Fruit fly (Drosophila melanogaster) S2 (cell line): ENCODE measurements around the gene CG13405.

Experiments
- CG8478 ChIP-seq: fragments of >200 bp; optimal IDR thresholded peaks from 2 replicates; lab custom pipeline; 2018
- CTCF ChIP-seq, 2 experiments: fragments of >200 bp; optimal IDR thresholded peaks; 2 replicates each; lab custom pipeline; 2018

CG13405 gene

dm6 chr3L:85204-85811, 10.2 kb upstream of the CG13405 start:
- TF ChIP-seq CTCF (optimal IDR thresholded peaks at IDR 0.05; lab: Kevin White, UChicago), result no peak
- TF ChIP-seq CG8478 (lab: Kevin White, UChicago), result no peak

- TF ChIP-seq CG8478 (lab: Kevin White, UChicago) (no peak), CTCF (optimal IDR thresholded peaks at IDR 0.05; lab: Kevin White, UChicago) (no peak)
Observed at dm6 chr3L:82929-83328, 7.8 kb upstream of the CG13405 start.

- no peak for TF ChIP-seq CTCF (optimal IDR thresholded peaks at IDR 0.05; lab: Kevin White, UChicago)
- no peak for TF ChIP-seq CG8478 (lab: Kevin White, UChicago)
Observed at dm6 chr3L:73352-74147, 1.6 kb downstream of the CG13405 start.

dm6 chr3L:71247-71646, 3.9 kb downstream of the CG13405 start:
- no peak for TF ChIP-seq CTCF (optimal IDR thresholded peaks at IDR 0.05; lab: Kevin White, UChicago)
- TF ChIP-seq CG8478 (lab: Kevin White, UChicago), result no peak

- TF ChIP-seq CG8478 (lab: Kevin White, UChicago), result no peak
- no peak for TF ChIP-seq CTCF (optimal IDR thresholded peaks at IDR 0.05; lab: Kevin White, UChicago)
Observed at dm6 chr3L:69310-69709, 5.8 kb downstream of the CG13405 start.

- TF ChIP-seq CG8478 (lab: Kevin White, UChicago) (no peak), CTCF (optimal IDR thresholded peaks at IDR 0.05; lab: Kevin White, UChicago) (no peak)
Observed at dm6 chr3L:66063-66462, 9.1 kb downstream of the CG13405 start, which contains the start of gene Lsp1gamma. TSS of gene Lsp1gamma (plus strand) at chr3L:66430.

dm6 chr3L:60491-60890, 14.6 kb downstream of the CG13405 start:
- TF ChIP-seq CG8478 (lab: Kevin White, UChicago) (no peak), CTCF (optimal IDR thresholded peaks at IDR 0.05; lab: Kevin White, UChicago) (no peak)

- no peak for TF ChIP-seq CG8478 (lab: Kevin White, UChicago)
- no peak for TF ChIP-seq CTCF (optimal IDR thresholded peaks at IDR 0.05; lab: Kevin White, UChicago)
Observed at dm6 chr3L:60050-60449, 15.1 kb downstream of the CG13405 start.

- no peak for TF ChIP-seq CTCF (optimal IDR thresholded peaks at IDR 0.05; lab: Kevin White, UChicago)
- no peak for TF ChIP-seq CG8478 (lab: Kevin White, UChicago)
Observed at dm6 chr3L:57638-58037, 17.5 kb downstream of the CG13405 start.

- TF ChIP-seq CTCF (optimal IDR thresholded peaks at IDR 0.05; lab: Kevin White, UChicago) (no peak), CG8478 (lab: Kevin White, UChicago) (no peak)
Observed at dm6 chr3L:56532-56931, 18.6 kb downstream of the CG13405 start.

- no peak for TF ChIP-seq CTCF (optimal IDR thresholded peaks at IDR 0.05; lab: Kevin White, UChicago)
- TF ChIP-seq CG8478 (lab: Kevin White, UChicago), result no peak
Observed at dm6 chr3L:54651-55050, 20.5 kb downstream of the CG13405 start, which contains the start of gene CG43149. TSS of gene CG43149 (minus strand) at chr3L:54751.

- no peak for TF ChIP-seq CG8478 (lab: Kevin White, UChicago)
- no peak for TF ChIP-seq CTCF (optimal IDR thresholded peaks at IDR 0.05; lab: Kevin White, UChicago)
Observed at dm6 chr3L:50834-51233, 24.3 kb downstream of the CG13405 start.

- TF ChIP-seq CG8478 (lab: Kevin White, UChicago) (no peak), CTCF (optimal IDR thresholded peaks at IDR 0.05; lab: Kevin White, UChicago) (no peak)
Observed at dm6 chr3L:49732-50131, 25.4 kb downstream of the CG13405 start.

- TF ChIP-seq CTCF (optimal IDR thresholded peaks at IDR 0.05; lab: Kevin White, UChicago) (no peak), CG8478 (lab: Kevin White, UChicago) (no peak)
Observed at dm6 chr3L:47635-48177, 27.4 kb downstream of the CG13405 start.

dm6 chr3L:41386-42046, 33.6 kb downstream of the CG13405 start:
- TF ChIP-seq CG8478 (lab: Kevin White, UChicago), result no peak
- TF ChIP-seq CTCF (optimal IDR thresholded peaks at IDR 0.05; lab: Kevin White, UChicago), result no peak
